Worm (Caenorhabditis elegans) whole organism, L4 larva: Measurements from ENCODE around the gene F41H8.2.

Source experiments
- F37D6.2 ChIP-seq: sonication (generic microtip); optimal IDR thresholded peaks from 2 replicates; lab custom pipeline; 2016; ENCODE audit warnings: mild to moderate bottlenecking, missing genetic modification characterization, missing compliant biosample characterization
- R02D3.7 ChIP-seq: fragments of 150-350 bp; sonication (generic microtip); optimal IDR thresholded peaks from 3 replicates; lab custom pipeline; 2014; ENCODE audit warnings: missing biosample characterization, missing genetic modification characterization
- Y5F2A.4 ChIP-seq: fragments of 200-800 bp; sonication (Bioruptor generic); optimal IDR thresholded peaks from 2 replicates; lab custom pipeline; 2018; ENCODE audit warnings: mild to moderate bottlenecking, missing genetic modification characterization, missing compliant biosample characterization
- Y75B8A.6 ChIP-seq: fragments of 200-800 bp; sonication (Bioruptor generic); IDR thresholded peaks from 2 replicates; pipeline ENCODE4 v1.3.6; 2022; ENCODE audit warnings: missing genetic modification reagents, missing genetic modification characterization, missing compliant biosample characterization
- ZK546.5 ChIP-seq, 2 experiments: sonication (generic microtip); optimal IDR thresholded peaks; 2 replicates each; lab custom pipeline; 2017; ENCODE audit warnings: missing biosample characterization in 2 of 2, missing genetic modification characterization in 2 of 2
- arid-1 ChIP-seq: fragments of 200-800 bp; sonication (Bioruptor generic); conservative IDR thresholded peaks from 2 replicates; pipeline ENCODE4 v1.3.6; 2022; ENCODE audit warnings: missing genetic modification reagents, missing genetic modification characterization, missing compliant biosample characterization
- ctbp-1 ChIP-seq: fragments of 200-800 bp; sonication (Bioruptor generic); IDR thresholded peaks from 2 replicates; pipeline ENCODE4 v1.3.6; 2022; ENCODE audit warnings: missing genetic modification reagents, missing genetic modification characterization, missing compliant biosample characterization
- daf-19 ChIP-seq: fragments of 200-800 bp; sonication (Bioruptor generic); conservative IDR thresholded peaks from 2 replicates; pipeline ENCODE4 v1.3.6; 2022; ENCODE audit warnings: missing genetic modification characterization, missing compliant biosample characterization
- dmd-9 ChIP-seq: fragments of 200-800 bp; sonication (Bioruptor generic); IDR thresholded peaks from 2 replicates; pipeline ENCODE4 v1.3.6; 2022; ENCODE audit warnings: missing genetic modification reagents, missing genetic modification characterization, missing compliant biosample characterization
- egl-27 ChIP-seq: sonication (generic microtip); optimal IDR thresholded peaks from 3 replicates; lab custom pipeline; 2017; ENCODE audit warnings: missing biosample characterization, missing genetic modification reagents, missing genetic modification characterization
- gei-8 ChIP-seq: fragments of 200-800 bp; sonication (Bioruptor generic); optimal IDR thresholded peaks from 2 replicates; lab custom pipeline; 2018; ENCODE audit warnings: mild to moderate bottlenecking, missing genetic modification characterization, missing compliant biosample characterization
- hif-1 ChIP-seq, 2 experiments: sonication (generic microtip); optimal IDR thresholded peaks; 2 replicates each; lab custom pipeline; 2016 to 2017; ENCODE audit warnings: missing compliant biosample characterization in 2 of 2, missing genetic modification characterization in 2 of 2, missing genetic modification reagents in 2 of 2, missing genotype in 2 of 2, mild to moderate bottlenecking in 1 of 2
- hlh-11 ChIP-seq: fragments of 200-800 bp; sonication (Bioruptor generic); optimal IDR thresholded peaks from 2 replicates; lab custom pipeline; 2018; ENCODE audit warnings: mild to moderate bottlenecking, missing genetic modification characterization, missing compliant biosample characterization
- hlh-30 ChIP-seq: sonication (generic microtip); optimal IDR thresholded peaks from 2 replicates; lab custom pipeline; 2017; ENCODE audit warnings: antibody characterized with exemption, mild to moderate bottlenecking, missing genetic modification characterization, missing compliant biosample characterization; ENCODE audit not compliant: insufficient read depth
- hmg-1.1 ChIP-seq: fragments of 200-800 bp; sonication (Bioruptor generic); IDR thresholded peaks from 2 replicates; pipeline ENCODE4 v1.3.6; 2022; ENCODE audit warnings: missing genetic modification reagents, missing genetic modification characterization, missing compliant biosample characterization
- jun-1 ChIP-seq: fragments of 150-350 bp; optimal IDR thresholded peaks from 2 replicates; lab custom pipeline; 2014; ENCODE audit warnings: missing biosample characterization, missing genetic modification reagents, missing genetic modification characterization
- lin-13 ChIP-seq: fragments of 150-350 bp; optimal IDR thresholded peaks from 2 replicates; lab custom pipeline; 2014; ENCODE audit warnings: missing biosample characterization, missing genetic modification reagents, missing genetic modification characterization
- lin-15B ChIP-seq: fragments of 150-350 bp; sonication (generic microtip); optimal IDR thresholded peaks from 3 replicates; lab custom pipeline; 2014; ENCODE audit warnings: missing biosample characterization, missing genetic modification characterization
- lin-39 ChIP-seq: fragments of 150-350 bp; optimal IDR thresholded peaks from 2 replicates; lab custom pipeline; 2014; ENCODE audit warnings: missing biosample characterization, missing genetic modification reagents, missing genetic modification characterization
- mes-2 ChIP-seq: sonication (generic microtip); optimal IDR thresholded peaks from 2 replicates; lab custom pipeline; 2016; ENCODE audit warnings: missing genotype, mild to moderate bottlenecking, missing genetic modification characterization, missing compliant biosample characterization; ENCODE audit not compliant: poor library complexity, severe bottlenecking
- nhr-102 ChIP-seq: sonication (generic microtip); optimal IDR thresholded peaks from 2 replicates; lab custom pipeline; 2016; ENCODE audit warnings: mild to moderate bottlenecking, missing genetic modification characterization, moderate library complexity, missing compliant biosample characterization
- nhr-6 ChIP-seq: fragments of 150-350 bp; optimal IDR thresholded peaks from 2 replicates; lab custom pipeline; 2014; ENCODE audit warnings: missing biosample characterization, missing genetic modification characterization
- snpc-1.2 ChIP-seq: fragments of 200-800 bp; sonication (Bioruptor generic); IDR thresholded peaks from 2 replicates; pipeline ENCODE4 v1.3.6; 2022; ENCODE audit warnings: missing genetic modification reagents, missing genetic modification characterization, missing compliant biosample characterization
- unc-39 ChIP-seq: sonication (generic microtip); optimal IDR thresholded peaks from 2 replicates; lab custom pipeline; 2017; ENCODE audit warnings: missing biosample characterization, missing genetic modification characterization
- zip-2 ChIP-seq: fragments of 150-350 bp; optimal IDR thresholded peaks from 2 replicates; lab custom pipeline; 2014; ENCODE audit warnings: missing biosample characterization, missing genetic modification characterization

The F41H8.2 gene

ce11 chrV:871029-871428 lies 44.8 kb downstream of the F41H8.2 start, which contains the start of gene T02B11.4:
Gene T02B11.4 (minus strand): TSS chrV:871129.
- TF ChIP-seq lin-15B (tag; lab: Kevin White, UChicago) (no peak), nhr-102 (tag; lab: Kevin White, UChicago) (no peak), Y5F2A.4 (no peak), F37D6.2 (tag; lab: Kevin White, UChicago) (no peak), egl-27 (tag; lab: Kevin White, UChicago) (no peak), lin-13 (GFP tag; lab: Kevin White, UChicago) (no peak), snpc-1.2 (GFP tag; lab: Robert Waterston, UW) (no peak)

ce11 chrV:875945-876344 lies 49.7 kb downstream of the F41H8.2 start, which contains the start of gene T02B11.9:
Gene T02B11.9 (plus strand): TSS chrV:876245.
- TF ChIP-seq gei-8 (no peak), R02D3.7 (tag; lab: Kevin White, UChicago) (no peak), hlh-11 (tag; lab: Kevin White, UChicago) (no peak), egl-27 (tag; lab: Kevin White, UChicago) (no peak), mes-2 (no peak), hlh-30 (no peak), lin-39 (tag; lab: Kevin White, UChicago) (no peak), ctbp-1 (GFP tag; lab: Robert Waterston, UW) (no peak), unc-39 (tag; lab: Kevin White, UChicago) (no peak), Y75B8A.6 (GFP tag; lab: Robert Waterston, UW) (no peak), dmd-9 (no peak), arid-1 (GFP tag; lab: Robert Waterston, UW) (no peak), jun-1 (tag; lab: Kevin White, UChicago) (no peak), hif-1 (tag; optimal IDR thresholded peaks at IDR 0.05; lab: Kevin White, UChicago) (no peak), snpc-1.2 (GFP tag; lab: Robert Waterston, UW) (no peak), hmg-1.1 (GFP tag; lab: Robert Waterston, UW) (no peak), nhr-6 (tag; lab: Kevin White, UChicago) (no peak), zip-2 (no peak), ZK546.5 (tag; optimal IDR thresholded peaks at IDR 0.05; lab: Kevin White, UChicago) (no peak), daf-19 (no peak)
